Worm (Caenorhabditis elegans) whole organism, young adult: ENCODE measurements around the gene str-200.
"Not testable (repeated sequence)": the region's sequence is repeated elsewhere in the genome, so short reads cannot be mapped to it uniquely, and the experiment has no call there.

Experiments
- cebp-2 ChIP-seq: fragments of 200-800 bp; sonication (Bioruptor generic); IDR thresholded peaks from 2 replicates; pipeline ENCODE4 v1.3.6; 2022; ENCODE audit warnings: missing genetic modification characterization, missing compliant biosample characterization
- ceh-58 ChIP-seq: fragments of 200-800 bp; sonication (Bioruptor generic); IDR thresholded peaks from 2 replicates; pipeline ENCODE4 v1.3.6; 2022; ENCODE audit warnings: missing genetic modification characterization, missing compliant biosample characterization

DNA sequence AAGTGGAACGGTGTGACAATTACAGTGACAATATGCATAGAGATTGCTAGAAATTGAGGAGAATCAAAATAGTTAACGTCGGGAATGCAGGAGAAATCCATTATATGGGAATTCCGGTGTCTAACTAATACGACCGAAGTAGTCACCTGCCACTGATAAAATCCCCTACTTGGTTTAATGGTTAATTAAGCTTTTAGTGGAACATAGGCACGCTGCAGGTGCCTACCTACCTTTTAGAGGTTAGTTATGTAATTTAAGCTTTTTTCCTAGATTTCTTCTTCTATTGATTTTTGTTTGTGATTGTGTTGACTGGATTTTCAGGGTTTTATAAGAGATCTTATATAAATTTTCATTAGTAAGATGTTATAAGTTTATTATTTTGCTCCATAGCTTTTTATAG lies 1.8 kb downstream of the str-200 start, which contains the start of gene srh-203:
- TF ChIP-seq cebp-2 (GFP tag; lab: Robert Waterston, UW); ceh-58: not testable (repeated sequence)
